Worm (Caenorhabditis elegans): ENCODE measurements around the gene ipla-1.

The ipla-1 gene

ce11 chrII:4601256-4601655 is at the start of gene ipla-1:
TSS of gene ipla-1 (minus strand) at chrII:4601356.
- TF ChIP-seq ceh-44 (GFP tag; IDR thresholded peaks at IDR 0.05) (no peak), ceh-62 (tag; optimal IDR thresholded peaks at IDR 0.05) (no peak), fos-1 (tag; optimal IDR thresholded peaks at IDR 0.05) (no peak), nhr-6 (tag; optimal IDR thresholded peaks at IDR 0.05) (no peak), lsy-2 (tag; optimal IDR thresholded peaks at IDR 0.05) (no peak), ZK546.5 (tag; optimal IDR thresholded peaks at IDR 0.05) (no peak), zip-11 (GFP tag; IDR thresholded peaks at IDR 0.05) (no peak), fkh-10 (GFP tag; optimal IDR thresholded peaks at IDR 0.05) (no peak), madf-5 (GFP tag; IDR thresholded peaks at IDR 0.05) (no peak), daf-12 (tag; optimal IDR thresholded peaks at IDR 0.05) (no peak), F44E2.7 (GFP tag; IDR thresholded peaks at IDR 0.05) (no peak), unc-62 (GFP tag; optimal IDR thresholded peaks at IDR 0.05 in 1 of 2) (no peak), unc-62 (tag; optimal IDR thresholded peaks at IDR 0.05) (no peak), nhr-111 (GFP tag; optimal IDR thresholded peaks at IDR 0.05) (no peak), mdl-1 (tag; optimal IDR thresholded peaks at IDR 0.05) (no peak), lin-29 (GFP tag; IDR thresholded peaks at IDR 0.05) (no peak), vab-7 (GFP tag; IDR thresholded peaks at IDR 0.05) (no peak), lin-1 (GFP tag; IDR thresholded peaks at IDR 0.05) (no peak), daf-8 (GFP tag; IDR thresholded peaks at IDR 0.05) (no peak), ceh-20 (GFP tag; IDR thresholded peaks at IDR 0.05) (no peak)

ce11 chrII:4650072-4650471 is 48.9 kb upstream of the ipla-1 start:
- TF ChIP-seq unc-62 (GFP tag; optimal IDR thresholded peaks at IDR 0.05 in 1 of 2) = peak in 1 of 2 experiments; percentile 97
- TF ChIP-seq unc-62 (tag; optimal IDR thresholded peaks at IDR 0.05) = no peak
- no peak for TF ChIP-seq mep-1 (tag; optimal IDR thresholded peaks at IDR 0.05)
- TF ChIP-seq nhr-41 (GFP tag; IDR thresholded peaks at IDR 0.05) = no peak

- no peak for TF ChIP-seq mdl-1 (tag; optimal IDR thresholded peaks at IDR 0.05)
- TF ChIP-seq mep-1 (tag; optimal IDR thresholded peaks at IDR 0.05) = no peak
- TF ChIP-seq skn-1 (tag; optimal IDR thresholded peaks at IDR 0.05) = no peak
- no peak for TF ChIP-seq ztf-11 (tag; optimal IDR thresholded peaks at IDR 0.05)
- TF ChIP-seq F37D6.2 (tag; optimal IDR thresholded peaks at IDR 0.05) = no peak
- TF ChIP-seq nhr-48 (tag; optimal IDR thresholded peaks at IDR 0.05) = no peak
These were observed 47.6 kb upstream of the ipla-1 start, which contains the start of gene lgc-27 for ce11 chrII:4648785-4649184. TSS of gene lgc-27 (plus strand) at chrII:4649085.

DNA sequence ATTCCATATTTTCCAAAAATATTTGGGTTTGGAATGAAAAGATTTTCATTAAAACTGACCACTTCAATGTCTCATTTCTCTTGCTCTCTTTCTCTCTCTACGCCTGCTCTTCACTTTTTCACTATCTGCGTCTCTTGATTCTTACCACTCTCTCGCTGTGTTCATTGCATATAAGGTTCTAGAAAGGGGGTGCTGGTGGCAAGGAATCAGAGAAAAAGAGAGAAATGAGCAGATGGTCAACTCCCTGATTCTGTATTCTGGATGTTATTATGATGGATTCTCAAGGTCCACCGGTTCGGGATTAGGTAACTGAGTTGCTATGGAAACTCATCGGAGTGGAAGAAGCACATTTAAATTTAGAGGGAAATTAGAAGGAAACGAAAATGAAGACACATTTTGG is 39.6 kb upstream of the ipla-1 start:
- TF ChIP-seq dmd-9 (GFP tag; IDR thresholded peaks at IDR 0.05) (no peak), mxl-2 (GFP tag; conservative IDR thresholded peaks at IDR 0.05) (no peak), mdl-1 (tag; optimal IDR thresholded peaks at IDR 0.05) (no peak), ctbp-1 (GFP tag; IDR thresholded peaks at IDR 0.05) (no peak), nhr-48 (tag; optimal IDR thresholded peaks at IDR 0.05) (no peak), nhr-237 (tag; optimal IDR thresholded peaks at IDR 0.05) (no peak), nhr-11 (tag; optimal IDR thresholded peaks at IDR 0.05) (no peak), ceh-32 (tag; optimal IDR thresholded peaks at IDR 0.05; ENCODE audit: poor library complexity) (no peak), hlh-30 (tag; optimal IDR thresholded peaks at IDR 0.05; ENCODE audit: insufficient read depth) (no peak), zfp-2 (tag; optimal IDR thresholded peaks at IDR 0.05) (no peak)

DNA sequence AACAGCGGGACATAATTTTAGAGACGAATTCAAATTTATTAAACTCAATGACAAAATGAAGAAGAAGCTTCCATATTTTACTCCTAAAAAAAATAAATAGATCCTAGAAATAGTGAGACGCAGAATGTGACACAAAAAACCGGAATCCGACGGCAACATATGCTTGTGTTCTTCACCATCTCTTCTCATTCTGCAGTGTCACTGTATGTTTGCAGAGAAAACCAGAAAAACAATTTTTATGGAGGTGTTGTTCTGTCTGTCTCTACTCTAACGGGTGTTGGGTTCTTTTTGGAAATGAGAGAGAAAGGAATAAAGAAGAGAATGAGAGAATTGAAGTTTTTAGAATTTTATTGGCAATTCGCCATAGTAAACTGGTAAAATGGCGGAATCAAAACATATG is 37.7 kb upstream of the ipla-1 start:
- TF ChIP-seq aha-1 (tag) (peak; percentile 15), mdl-1 (tag; optimal IDR thresholded peaks at IDR 0.05) (no peak), hlh-11 (tag; optimal IDR thresholded peaks at IDR 0.05) (no peak), Y75B8A.6 (GFP tag; IDR thresholded peaks at IDR 0.05) (no peak), daf-16 (GFP tag; optimal IDR thresholded peaks at IDR 0.05) (no peak), daf-16 (tag; optimal IDR thresholded peaks at IDR 0.05) (peak; percentile 74), Y5F2A.4 (GFP tag; optimal IDR thresholded peaks at IDR 0.05) (no peak), T20F7.1 (GFP tag; optimal IDR thresholded peaks at IDR 0.05) (no peak), ama-1 (optimal IDR thresholded peaks at IDR 0.05) (no peak), ztf-11 (tag; optimal IDR thresholded peaks at IDR 0.05) (no peak), nhr-28 (tag; optimal IDR thresholded peaks at IDR 0.05) (peak; percentile 49), vab-7 (GFP tag; IDR thresholded peaks at IDR 0.05) (no peak), nhr-76 (tag; optimal IDR thresholded peaks at IDR 0.05) (no peak), ceh-28 (tag; optimal IDR thresholded peaks at IDR 0.05) (no peak), nhr-111 (GFP tag; optimal IDR thresholded peaks at IDR 0.05) (no peak)
